Worm (Caenorhabditis elegans) whole organism, L2 larva: Measurements from ENCODE around the gene sec-16A.1.

Source experiments
- elt-3 ChIP-seq: sonication (generic microtip); optimal IDR thresholded peaks from 2 replicates; lab custom pipeline; 2017; ENCODE audit warnings: missing biosample characterization, missing genetic modification characterization
- nhr-77 ChIP-seq: fragments of 150-350 bp; optimal IDR thresholded peaks from 2 replicates; lab custom pipeline; 2014; ENCODE audit warnings: missing biosample characterization, missing genetic modification characterization

ce11 chrIII:9109726-9110125 is 15.9 kb upstream of the sec-16A.1 start:
- TF ChIP-seq nhr-77 (tag; lab: Kevin White, UChicago) (no peak), elt-3 (tag; lab: Kevin White, UChicago) (no peak)
